Fruit fly (Drosophila melanogaster) whole organism, embryonic: ENCODE measurements around the gene CG34429.

ENCODE experiments used
- BEAF-32 ChIP-seq: fragments of 200-800 bp; sonication (Bioruptor generic); optimal IDR thresholded peaks from 3 replicates; lab custom pipeline; 2017; ENCODE audit warnings: missing biosample characterization, missing genetic modification characterization, mild to moderate bottlenecking, moderate library complexity, missing genetic modification reagents
- C15 ChIP-seq: fragments of 200-800 bp; sonication (Bioruptor generic); IDR thresholded peaks from 3 replicates; pipeline ENCODE4 v1.3.6; 2022; ENCODE audit warnings: missing biosample characterization, missing genetic modification characterization
- CG10147 ChIP-seq: fragments of 200-800 bp; sonication (Bioruptor generic); optimal IDR thresholded peaks from 2 replicates; lab custom pipeline; 2019; ENCODE audit warnings: missing biosample characterization, mild to moderate bottlenecking, missing genetic modification characterization, moderate library complexity
- CG10543 ChIP-seq: fragments of 200-800 bp; sonication (Bioruptor generic); optimal IDR thresholded peaks from 3 replicates; lab custom pipeline; 2017; ENCODE audit warnings: missing biosample characterization, mild to moderate bottlenecking, missing genetic modification characterization, moderate library complexity
- CG11695 ChIP-seq: fragments of 200-800 bp; sonication (Bioruptor generic); IDR thresholded peaks from 3 replicates; pipeline ENCODE4 v1.3.6; 2022; ENCODE audit warnings: missing biosample characterization, missing genetic modification characterization
- CG11696 ChIP-seq: fragments of 200-800 bp; sonication (Bioruptor generic); IDR thresholded peaks from 2 replicates; pipeline ENCODE4 v1.3.6; 2022; ENCODE audit warnings: missing biosample characterization, missing genetic modification characterization
- CG12769 ChIP-seq: fragments of 200-800 bp; sonication (Bioruptor generic); optimal IDR thresholded peaks from 2 replicates; lab custom pipeline; 2019; ENCODE audit warnings: missing biosample characterization, mild to moderate bottlenecking, missing genetic modification characterization, moderate library complexity
- CG14667 ChIP-seq: fragments of 200-800 bp; sonication (Bioruptor generic); IDR thresholded peaks from 2 replicates; pipeline ENCODE4 v1.3.6; 2022; ENCODE audit warnings: missing biosample characterization, missing genetic modification characterization
- CG15269 ChIP-seq: fragments of 200-800 bp; sonication (Bioruptor generic); optimal IDR thresholded peaks from 2 replicates; lab custom pipeline; 2018; ENCODE audit warnings: missing biosample characterization, mild to moderate bottlenecking, missing genetic modification characterization, moderate library complexity
- CG1647 ChIP-seq: fragments of 200-800 bp; sonication (Bioruptor generic); optimal IDR thresholded peaks from 3 replicates; lab custom pipeline; 2016; ENCODE audit warnings: missing biosample characterization, missing genetic modification characterization
- CG16813 ChIP-seq: fragments of 200-800 bp; sonication (Bioruptor generic); IDR thresholded peaks from 3 replicates; pipeline ENCODE4 v1.3.6; 2022; ENCODE audit warnings: missing biosample characterization, missing genetic modification characterization; ENCODE audit not compliant: partially characterized antibody
- CG17612 ChIP-seq: fragments of 200-800 bp; sonication (Bioruptor generic); IDR thresholded peaks from 2 replicates; pipeline ENCODE4 v1.3.6; 2022; ENCODE audit warnings: missing biosample characterization, missing genetic modification characterization
- CG32532 ChIP-seq: fragments of 200-800 bp; sonication (Bioruptor generic); IDR thresholded peaks from 2 replicates; pipeline ENCODE4 v1.3.6; 2022; ENCODE audit warnings: missing biosample characterization, missing genetic modification characterization
- CG34422 ChIP-seq: fragments of 200-800 bp; sonication (Bioruptor generic); IDR thresholded peaks from 3 replicates; pipeline ENCODE4 v1.3.6; 2022; ENCODE audit warnings: missing biosample characterization, missing genetic modification characterization
- CG4328 ChIP-seq: fragments of 200-800 bp; sonication (Bioruptor generic); optimal IDR thresholded peaks from 3 replicates; lab custom pipeline; 2017; ENCODE audit warnings: missing biosample characterization, missing genetic modification reagents, missing genetic modification characterization
- CG4617 ChIP-seq: fragments of 200-800 bp; sonication (Bioruptor generic); optimal IDR thresholded peaks from 3 replicates; lab custom pipeline; 2016; ENCODE audit warnings: missing biosample characterization, missing genetic modification characterization, borderline replicate concordance
- CG4820 ChIP-seq: fragments of 200-800 bp; sonication (Bioruptor generic); optimal IDR thresholded peaks from 3 replicates; lab custom pipeline; 2016; ENCODE audit warnings: missing biosample characterization, missing genetic modification characterization
- CG6654 ChIP-seq: fragments of 200-800 bp; sonication (Bioruptor generic); optimal IDR thresholded peaks from 2 replicates; lab custom pipeline; 2017; ENCODE audit warnings: missing biosample characterization, mild to moderate bottlenecking, missing genetic modification characterization
- CG7357 ChIP-seq: fragments of 200-800 bp; sonication (Bioruptor generic); IDR thresholded peaks from 3 replicates; pipeline ENCODE4 v1.3.6; 2022; ENCODE audit warnings: missing biosample characterization, missing genetic modification characterization
- CG7372 ChIP-seq: fragments of 200-800 bp; sonication (Bioruptor generic); IDR thresholded peaks from 2 replicates; pipeline ENCODE4 v1.3.6; 2022; ENCODE audit warnings: missing biosample characterization, missing genetic modification characterization
- CG7987 ChIP-seq: fragments of 200-800 bp; sonication (Bioruptor generic); optimal IDR thresholded peaks from 2 replicates; lab custom pipeline; 2018; ENCODE audit warnings: missing biosample characterization, mild to moderate bottlenecking, missing genetic modification characterization, moderate library complexity
- CG8290 ChIP-seq, 3 experiments: fragments of 200-800 bp; sonication (Bioruptor generic); optimal IDR thresholded peaks; 2 replicates each; lab custom pipeline; 2016 to 2019; ENCODE audit warnings: missing biosample characterization in 3 of 3, missing genetic modification characterization in 3 of 3, mild to moderate bottlenecking in 2 of 3, moderate library complexity in 1 of 3
- D19B ChIP-seq: fragments of 200-800 bp; sonication (Bioruptor generic); optimal IDR thresholded peaks from 2 replicates; lab custom pipeline; 2017; ENCODE audit warnings: missing biosample characterization, mild to moderate bottlenecking, missing genetic modification characterization
- Dad ChIP-seq: fragments of 200-800 bp; sonication (Bioruptor generic); optimal IDR thresholded peaks from 3 replicates; lab custom pipeline; 2016; ENCODE audit warnings: missing biosample characterization, missing genetic modification characterization
- Dll ChIP-seq: fragments of 200-800 bp; sonication (Bioruptor generic); IDR thresholded peaks from 4 replicates; pipeline ENCODE4 v1.3.6; 2022; ENCODE audit warnings: missing biosample characterization, missing genetic modification characterization; ENCODE audit not compliant: partially characterized antibody
- Dref ChIP-seq: fragments of 200-800 bp; sonication (Bioruptor generic); IDR thresholded peaks from 2 replicates; pipeline ENCODE4 v1.3.6; 2022; ENCODE audit warnings: missing biosample characterization, missing genetic modification characterization
- Ets97D ChIP-seq: fragments of 200-800 bp; sonication (Bioruptor generic); optimal IDR thresholded peaks from 3 replicates; lab custom pipeline; 2016; ENCODE audit warnings: missing biosample characterization, missing genetic modification characterization
- HmgD ChIP-seq: fragments of 200-800 bp; sonication (Bioruptor generic); optimal IDR thresholded peaks from 3 replicates; lab custom pipeline; 2016; ENCODE audit warnings: missing biosample characterization, missing genetic modification characterization
- Hsf ChIP-seq: fragments of 200-800 bp; sonication (Bioruptor generic); optimal IDR thresholded peaks from 3 replicates; lab custom pipeline; 2016; ENCODE audit warnings: missing biosample characterization, missing genetic modification characterization
- MESR4 ChIP-seq: fragments of 200-800 bp; sonication (Bioruptor generic); optimal IDR thresholded peaks from 2 replicates; lab custom pipeline; 2018; ENCODE audit warnings: missing biosample characterization, mild to moderate bottlenecking, missing genetic modification characterization, moderate library complexity
- Max ChIP-seq: fragments of 200-800 bp; sonication (Bioruptor generic); optimal IDR thresholded peaks from 2 replicates; lab custom pipeline; 2016; ENCODE audit warnings: missing biosample characterization, mild to moderate bottlenecking, missing genetic modification characterization
- NC2α ChIP-seq: fragments of 200-800 bp; sonication (Bioruptor generic); optimal IDR thresholded peaks from 2 replicates; lab custom pipeline; 2016; ENCODE audit warnings: missing biosample characterization, missing genetic modification characterization
- NFAT ChIP-seq: fragments of 200-800 bp; sonication (Bioruptor generic); IDR thresholded peaks from 2 replicates; pipeline ENCODE4 v1.3.6; 2022; ENCODE audit warnings: missing biosample characterization, missing genetic modification characterization
- NfI ChIP-seq: fragments of 200-800 bp; sonication (Bioruptor generic); optimal IDR thresholded peaks from 3 replicates; lab custom pipeline; 2018; ENCODE audit warnings: missing biosample characterization, mild to moderate bottlenecking, missing genetic modification characterization, moderate library complexity
- Oli ChIP-seq: fragments of 200-800 bp; sonication (Bioruptor generic); optimal IDR thresholded peaks from 2 replicates; lab custom pipeline; 2018; ENCODE audit warnings: missing biosample characterization, mild to moderate bottlenecking, missing genetic modification characterization, moderate library complexity
- PHDP ChIP-seq: fragments of 200-800 bp; sonication (Bioruptor generic); optimal IDR thresholded peaks from 3 replicates; lab custom pipeline; 2018; ENCODE audit warnings: missing biosample characterization, mild to moderate bottlenecking, missing genetic modification characterization, moderate library complexity
- Rfx ChIP-seq: fragments of 200-800 bp; sonication (Bioruptor generic); IDR thresholded peaks from 2 replicates; pipeline ENCODE4 v1.3.6; 2022; ENCODE audit warnings: missing biosample characterization, missing genetic modification characterization
- Sry-β ChIP-seq: fragments of 200-800 bp; sonication (Bioruptor generic); optimal IDR thresholded peaks from 2 replicates; lab custom pipeline; 2018; ENCODE audit warnings: missing biosample characterization, mild to moderate bottlenecking, missing genetic modification characterization, moderate library complexity
- Xbp1 ChIP-seq: fragments of 200-800 bp; sonication (Bioruptor generic); optimal IDR thresholded peaks from 3 replicates; lab custom pipeline; 2016; ENCODE audit warnings: missing biosample characterization, mild to moderate bottlenecking, missing genetic modification characterization
- ab ChIP-seq: fragments of 200-800 bp; sonication (Bioruptor generic); optimal IDR thresholded peaks from 2 replicates; lab custom pipeline; 2016; ENCODE audit warnings: missing biosample characterization, missing genetic modification characterization
- ash1 ChIP-seq: fragments of 200-800 bp; sonication (Bioruptor generic); optimal IDR thresholded peaks from 2 replicates; lab custom pipeline; 2018; ENCODE audit warnings: missing biosample characterization, mild to moderate bottlenecking, missing genetic modification characterization
- bcd ChIP-seq: fragments of 200-800 bp; sonication (Bioruptor generic); optimal IDR thresholded peaks from 2 replicates; lab custom pipeline; 2017; ENCODE audit warnings: missing biosample characterization, mild to moderate bottlenecking, missing genetic modification characterization
- danr ChIP-seq: fragments of 200-800 bp; sonication (Bioruptor generic); IDR thresholded peaks from 2 replicates; pipeline ENCODE4 v1.3.6; 2022; ENCODE audit warnings: missing biosample characterization, missing genetic modification characterization
- en ChIP-seq: fragments of 200-800 bp; sonication (Bioruptor generic); optimal IDR thresholded peaks from 2 replicates; lab custom pipeline; 2016; ENCODE audit warnings: missing biosample characterization, missing genetic modification characterization
- gsb ChIP-seq: fragments of 200-800 bp; sonication (Bioruptor generic); IDR thresholded peaks from 2 replicates; pipeline ENCODE4 v1.3.6; 2022; ENCODE audit warnings: missing biosample characterization, missing genetic modification characterization
- h ChIP-seq: fragments of >200 bp; optimal IDR thresholded peaks from 2 replicates; lab custom pipeline; 2017
- knrl ChIP-seq: fragments of 200-800 bp; sonication (Bioruptor generic); IDR thresholded peaks from 3 replicates; pipeline ENCODE4 v1.3.6; 2022; ENCODE audit warnings: missing biosample characterization, missing genetic modification characterization; ENCODE audit not compliant: partially characterized antibody
- maf-S ChIP-seq: fragments of 200-800 bp; sonication (Bioruptor generic); optimal IDR thresholded peaks from 2 replicates; lab custom pipeline; 2016; ENCODE audit warnings: missing biosample characterization, missing genetic modification characterization
- run ChIP-seq: fragments of 200-800 bp; sonication (Bioruptor generic); optimal IDR thresholded peaks from 3 replicates; lab custom pipeline; 2018; ENCODE audit warnings: missing biosample characterization, mild to moderate bottlenecking, missing genetic modification characterization
- stc ChIP-seq: fragments of 200-800 bp; sonication (Bioruptor generic); IDR thresholded peaks from 2 replicates; pipeline ENCODE4 v1.3.6; 2022; ENCODE audit warnings: missing biosample characterization, missing genetic modification characterization

Gene CG34429

DNA sequence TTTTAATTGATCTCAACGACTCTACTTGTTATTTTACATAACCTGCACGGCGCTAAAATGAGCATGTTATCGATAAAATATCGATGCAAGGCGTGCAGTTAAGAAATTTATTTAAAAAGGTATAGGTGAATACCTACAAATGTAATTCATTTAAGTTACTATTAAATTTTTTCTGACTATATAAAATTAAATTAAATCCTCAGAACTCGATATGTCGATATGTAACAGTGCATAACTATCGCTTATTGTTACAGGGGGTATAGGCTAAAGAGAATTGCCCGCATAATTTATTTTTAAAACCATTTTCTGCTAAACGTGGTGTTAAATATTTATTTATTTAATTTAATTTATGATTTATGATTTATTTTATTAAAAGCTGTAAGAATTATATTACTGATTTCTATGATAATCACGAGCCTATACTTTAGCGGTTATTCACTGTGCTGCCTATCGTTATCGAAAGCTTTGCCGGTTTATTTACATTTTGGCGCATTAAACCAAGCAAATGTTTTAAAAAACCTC is 45.0 kb upstream of the CG34429 start, which contains the start of the genes mRpL20 and Icmt (continued):
- TF ChIP-seq knrl (GFP tag; lab: Robert Waterston, UW) (peak; percentile 76), CG17612 (GFP tag; lab: Robert Waterston, UW) (peak; percentile 96), CG10543 (GFP tag; lab: Kevin White, UChicago) (peak; percentile 62), Hsf (peak; percentile 72), h (lab: Kevin White, UChicago) (no peak), Dad (GFP tag; lab: Kevin White, UChicago) (no peak), CG32532 (peak; percentile 98), CG16813 (peak; percentile 72), CG8290 (GFP tag; optimal IDR thresholded peaks at IDR 0.05; lab: Kevin White, UChicago) (peak; percentile 75), CG8290 (tag; optimal IDR thresholded peaks at IDR 0.05; lab: Kevin White, UChicago) (no peak), gsb (GFP tag; lab: Robert Waterston, UW) (peak; percentile 94), danr (GFP tag; lab: Robert Waterston, UW) (peak; percentile 83), NC2α (GFP tag; lab: Kevin White, UChicago) (no peak), Oli (tag; lab: Kevin White, UChicago) (peak; percentile 95), Dll (GFP tag; lab: Robert Waterston, UW) (peak; percentile 81), D19B (GFP tag; lab: Kevin White, UChicago) (peak; percentile 72), CG4820 (GFP tag; lab: Kevin White, UChicago) (peak; percentile 72), CG34422 (GFP tag; lab: Robert Waterston, UW) (peak; percentile 97), CG6654 (GFP tag; lab: Kevin White, UChicago) (peak; percentile 52), en (GFP tag; lab: Kevin White, UChicago) (no peak), CG7987 (GFP tag; lab: Kevin White, UChicago) (peak; percentile 28), stc (GFP tag; lab: Robert Waterston, UW) (peak; percentile 96), CG14667 (GFP tag; lab: Robert Waterston, UW) (peak; percentile 98), Sry-β (GFP tag; lab: Kevin White, UChicago) (no peak), bcd (GFP tag; lab: Kevin White, UChicago) (peak; percentile 93), CG7372 (peak; percentile 96), Ets97D (GFP tag; lab: Kevin White, UChicago) (peak; percentile 55), Rfx (GFP tag; lab: Robert Waterston, UW) (peak; percentile 98), Dref (peak; percentile 66), C15 (GFP tag; lab: Robert Waterston, UW) (peak; percentile 93), CG12769 (peak; percentile 84), NFAT (peak; percentile 93), ash1 (GFP tag; lab: Kevin White, UChicago) (no peak), CG7357 (GFP tag; lab: Robert Waterston, UW) (peak; percentile 88), MESR4 (GFP tag; lab: Kevin White, UChicago) (no peak), BEAF-32 (GFP tag; lab: Kevin White, UChicago) (peak; percentile 68), ab (peak; percentile 4), CG11695 (GFP tag; lab: Robert Waterston, UW) (peak; percentile 97), CG11696 (GFP tag; lab: Robert Waterston, UW) (peak; percentile 87), maf-S (GFP tag; lab: Kevin White, UChicago) (peak; percentile 37), CG10147 (GFP tag; lab: Kevin White, UChicago) (peak; percentile 77), CG15269 (tag; lab: Kevin White, UChicago) (peak; percentile 97), CG1647 (peak; percentile 36), Xbp1 (peak; percentile 93), CG4328 (GFP tag; lab: Kevin White, UChicago) (peak; percentile 60), Max (peak; percentile 77), NfI (GFP tag; lab: Kevin White, UChicago) (peak; percentile 92), HmgD (GFP tag; lab: Kevin White, UChicago) (no peak), PHDP (peak; percentile 97), run (peak; percentile 93), CG4617 (GFP tag; lab: Kevin White, UChicago) (peak; percentile 54)
